Worm (Caenorhabditis elegans) whole organism, young adult: Measurements from ENCODE around the gene best-17.

Source experiments
- F33H1.4 ChIP-seq: fragments of 200-800 bp; sonication (Bioruptor generic); IDR thresholded peaks from 2 replicates; pipeline ENCODE4 v1.3.6; 2022; ENCODE audit warnings: missing genetic modification reagents, missing genetic modification characterization, missing compliant biosample characterization
- F37B4.10 ChIP-seq: fragments of 200-800 bp; sonication (Bioruptor generic); IDR thresholded peaks from 2 replicates; pipeline ENCODE4 v1.3.6; 2022; ENCODE audit warnings: missing genetic modification characterization, missing compliant biosample characterization
- F39B2.1 ChIP-seq: fragments of 200-800 bp; sonication (Bioruptor generic); IDR thresholded peaks from 2 replicates; pipeline ENCODE4 v1.3.6; 2022; ENCODE audit warnings: missing genetic modification reagents, missing genetic modification characterization, missing compliant biosample characterization
- F57A8.1 ChIP-seq: fragments of 200-800 bp; sonication (Bioruptor generic); optimal IDR thresholded peaks from 2 replicates; lab custom pipeline; 2018; ENCODE audit warnings: mild to moderate bottlenecking, missing genetic modification characterization, moderate library complexity, missing compliant biosample characterization
- K11D2.4 ChIP-seq: fragments of 200-800 bp; sonication (Bioruptor generic); IDR thresholded peaks from 2 replicates; pipeline ENCODE4 v1.3.6; 2022; ENCODE audit warnings: missing genetic modification reagents, missing genetic modification characterization, missing compliant biosample characterization
- Y53F4B.3 ChIP-seq: fragments of 200-800 bp; sonication (Bioruptor generic); IDR thresholded peaks from 2 replicates; pipeline ENCODE4 v1.3.6; 2022; ENCODE audit warnings: missing genetic modification reagents, missing genetic modification characterization, missing compliant biosample characterization
- akir-1 ChIP-seq: fragments of 200-800 bp; sonication (Bioruptor generic); optimal IDR thresholded peaks from 2 replicates; lab custom pipeline; 2018; ENCODE audit warnings: mild to moderate bottlenecking, missing genetic modification characterization, moderate library complexity, missing compliant biosample characterization
- aptf-2 ChIP-seq: fragments of 200-800 bp; sonication (Bioruptor generic); conservative IDR thresholded peaks from 2 replicates; pipeline ENCODE4 v1.3.6; 2022; ENCODE audit warnings: missing genetic modification reagents, missing genetic modification characterization, missing compliant biosample characterization
- attf-3 ChIP-seq: fragments of 200-800 bp; sonication (Bioruptor generic); conservative IDR thresholded peaks from 2 replicates; pipeline ENCODE4 v1.3.6; 2022; ENCODE audit warnings: missing genetic modification reagents, missing genetic modification characterization, missing compliant biosample characterization
- attf-5 ChIP-seq: fragments of 200-800 bp; sonication (Bioruptor generic); optimal IDR thresholded peaks from 2 replicates; lab custom pipeline; 2018; ENCODE audit warnings: mild to moderate bottlenecking, missing genetic modification characterization, missing compliant biosample characterization
- ccch-3 ChIP-seq: fragments of 200-800 bp; sonication (Bioruptor generic); optimal IDR thresholded peaks from 2 replicates; lab custom pipeline; 2018; ENCODE audit warnings: mild to moderate bottlenecking, missing genetic modification characterization, missing compliant biosample characterization
- cebp-1 ChIP-seq, 2 experiments: fragments of 200-800 bp in 1 of 2; sonication (Bioruptor generic) in 1 of 2; sonication (generic microtip) in 1 of 2; IDR thresholded peaks in 1 of 2; optimal IDR thresholded peaks in 1 of 2; 2 replicates each; pipeline versions ENCODE4 v1.3.6 to Lab custom; 2017 to 2022; ENCODE audit warnings: missing compliant biosample characterization in 2 of 2, missing genetic modification characterization in 2 of 2, mild to moderate bottlenecking in 1 of 2, missing genetic modification reagents in 1 of 2, moderate library complexity in 1 of 2
- ceh-100 ChIP-seq: fragments of 200-800 bp; sonication (Bioruptor generic); IDR thresholded peaks from 2 replicates; pipeline ENCODE4 v1.3.6; 2022; ENCODE audit warnings: missing genetic modification reagents, missing genetic modification characterization, missing compliant biosample characterization
- ceh-40 ChIP-seq: fragments of 200-800 bp; sonication (Bioruptor generic); IDR thresholded peaks from 2 replicates; pipeline ENCODE4 v1.3.6; 2022; ENCODE audit warnings: missing genetic modification characterization, missing compliant biosample characterization
- chd-7 ChIP-seq: sonication (generic microtip); optimal IDR thresholded peaks from 2 replicates; lab custom pipeline; 2016; ENCODE audit warnings: mild to moderate bottlenecking, missing genetic modification characterization, moderate library complexity, missing compliant biosample characterization
- die-1 ChIP-seq: sonication (generic microtip); optimal IDR thresholded peaks from 2 replicates; lab custom pipeline; 2016; ENCODE audit warnings: missing genotype, mild to moderate bottlenecking, missing genetic modification characterization, missing compliant biosample characterization
- dpl-1 ChIP-seq: fragments of 150-350 bp; optimal IDR thresholded peaks from 2 replicates; lab custom pipeline; 2014; ENCODE audit warnings: missing biosample characterization, missing genetic modification reagents, missing genetic modification characterization
- efl-1 ChIP-seq: fragments of 150-350 bp; optimal IDR thresholded peaks from 2 replicates; lab custom pipeline; 2014; ENCODE audit warnings: missing biosample characterization, missing genetic modification reagents, missing genetic modification characterization
- egl-18 ChIP-seq: fragments of 200-800 bp; sonication (Bioruptor generic); IDR thresholded peaks from 2 replicates; pipeline ENCODE4 v1.3.6; 2022; ENCODE audit warnings: missing genetic modification reagents, missing genetic modification characterization, missing compliant biosample characterization
- egrh-3 ChIP-seq: fragments of 200-800 bp; sonication (Bioruptor generic); IDR thresholded peaks from 2 replicates; pipeline ENCODE4 v1.3.6; 2022; ENCODE audit warnings: missing genetic modification reagents, missing genetic modification characterization, missing compliant biosample characterization
- ekl-4 ChIP-seq: fragments of 200-800 bp; sonication (Bioruptor generic); IDR thresholded peaks from 2 replicates; pipeline ENCODE4 v1.3.6; 2022; ENCODE audit warnings: missing genetic modification reagents, missing genetic modification characterization, missing compliant biosample characterization
- fkh-3 ChIP-seq: sonication (generic microtip); optimal IDR thresholded peaks from 2 replicates; lab custom pipeline; 2016; ENCODE audit warnings: mild to moderate bottlenecking, missing genetic modification characterization, missing compliant biosample characterization
- him-1 ChIP-seq: sonication (generic microtip); optimal IDR thresholded peaks from 2 replicates; lab custom pipeline; 2016; ENCODE audit warnings: missing genotype, missing genetic modification reagents, missing genetic modification characterization, missing compliant biosample characterization
- hlh-26 ChIP-seq: fragments of 200-800 bp; sonication (Bioruptor generic); conservative IDR thresholded peaks from 2 replicates; pipeline ENCODE4 v1.3.6; 2022; ENCODE audit warnings: missing genetic modification reagents, missing genetic modification characterization, missing compliant biosample characterization
- hsf-1 ChIP-seq: fragments of 200-800 bp; sonication (Bioruptor generic); IDR thresholded peaks from 2 replicates; pipeline ENCODE4 v1.3.6; 2022; ENCODE audit warnings: missing genetic modification reagents, missing genetic modification characterization, missing compliant biosample characterization
- let-526 ChIP-seq: fragments of 200-800 bp; sonication (Bioruptor generic); IDR thresholded peaks from 2 replicates; pipeline ENCODE4 v1.3.6; 2022; ENCODE audit warnings: missing genetic modification reagents, missing genetic modification characterization, missing compliant biosample characterization
- lir-1 ChIP-seq: fragments of 200-800 bp; sonication (Bioruptor generic); conservative IDR thresholded peaks from 2 replicates; pipeline ENCODE4 v1.3.6; 2022; ENCODE audit warnings: missing genetic modification reagents, missing genetic modification characterization, missing compliant biosample characterization
- madf-3 ChIP-seq: fragments of 200-800 bp; sonication (Bioruptor generic); IDR thresholded peaks from 2 replicates; pipeline ENCODE4 v1.3.6; 2022; ENCODE audit warnings: missing genetic modification reagents, missing genetic modification characterization, missing compliant biosample characterization
- madf-6 ChIP-seq: fragments of 200-800 bp; sonication (Bioruptor generic); IDR thresholded peaks from 2 replicates; pipeline ENCODE4 v1.3.6; 2022; ENCODE audit warnings: missing genetic modification reagents, missing genetic modification characterization, missing compliant biosample characterization
- madf-8 ChIP-seq: fragments of 200-800 bp; sonication (Bioruptor generic); conservative IDR thresholded peaks from 2 replicates; pipeline ENCODE4 v1.3.6; 2022; ENCODE audit warnings: missing genetic modification reagents, missing genetic modification characterization, missing compliant biosample characterization
- mcd-1 ChIP-seq: fragments of 200-800 bp; sonication (Bioruptor generic); IDR thresholded peaks from 2 replicates; pipeline ENCODE4 v1.3.6; 2022; ENCODE audit warnings: missing genetic modification reagents, missing genetic modification characterization, missing compliant biosample characterization
- nfya-1 ChIP-seq: sonication (generic microtip); optimal IDR thresholded peaks from 2 replicates; lab custom pipeline; 2017; ENCODE audit warnings: antibody characterized with exemption, missing compliant biosample characterization, missing genetic modification characterization, borderline replicate concordance; ENCODE audit not compliant: insufficient read depth
- nfya-2 ChIP-seq: fragments of 200-800 bp; sonication (Bioruptor generic); IDR thresholded peaks from 2 replicates; pipeline ENCODE4 v1.3.6; 2022; ENCODE audit warnings: missing genetic modification reagents, missing genetic modification characterization, missing compliant biosample characterization
- nfyb-1 ChIP-seq: fragments of 200-800 bp; sonication (Bioruptor generic); IDR thresholded peaks from 2 replicates; pipeline ENCODE4 v1.3.6; 2022; ENCODE audit warnings: missing genetic modification reagents, missing genetic modification characterization, missing compliant biosample characterization
- nhr-80 ChIP-seq: sonication (generic microtip); optimal IDR thresholded peaks from 2 replicates; lab custom pipeline; 2016; ENCODE audit warnings: missing genetic modification characterization, missing compliant biosample characterization
- repo-1 ChIP-seq: sonication (generic microtip); optimal IDR thresholded peaks from 2 replicates; lab custom pipeline; 2017; ENCODE audit warnings: mild to moderate bottlenecking, missing genetic modification characterization, missing compliant biosample characterization
- rpc-1 ChIP-seq, 2 experiments: fragments of 150-350 bp in 1 of 2; sonication (generic microtip) in 1 of 2; optimal IDR thresholded peaks; 2 replicates each; lab custom pipeline; 2014 to 2018; ENCODE audit warnings: missing biosample characterization in 1 of 2, missing genetic modification characterization in 1 of 2, missing genetic modification reagents in 1 of 2, missing genotype in 1 of 2
- sptf-2 ChIP-seq: fragments of 200-800 bp; sonication (Bioruptor generic); optimal IDR thresholded peaks from 2 replicates; lab custom pipeline; 2018; ENCODE audit warnings: mild to moderate bottlenecking, missing genetic modification characterization, missing compliant biosample characterization
- tbp1 ChIP-seq: fragments of 200-800 bp; sonication (Bioruptor generic); optimal IDR thresholded peaks from 2 replicates; lab custom pipeline; 2018; ENCODE audit warnings: mild to moderate bottlenecking, missing genetic modification characterization, missing compliant biosample characterization
- xnd-1 ChIP-seq: sonication (generic microtip); optimal IDR thresholded peaks from 2 replicates; lab custom pipeline; 2016; ENCODE audit warnings: missing genotype, missing genetic modification reagents, missing genetic modification characterization, missing compliant biosample characterization
- ztf-25 ChIP-seq: fragments of 200-800 bp; sonication (Bioruptor generic); IDR thresholded peaks from 2 replicates; pipeline ENCODE4 v1.3.6; 2022; ENCODE audit warnings: missing genetic modification reagents, missing genetic modification characterization, missing compliant biosample characterization

Gene best-17

ce11 chrIII:609549-609948 is at the start of gene best-17:
Gene best-17, minus strand, starts transcription at chrIII:609649.
- TF ChIP-seq F39B2.1 (no peak), F37B4.10 (GFP tag; lab: Robert Waterston, UW) (no peak), xnd-1 (tag; lab: Kevin White, UChicago) (no peak), ceh-40 (no peak), tbp1 (GFP tag; lab: Kevin White, UChicago) (no peak), ztf-25 (GFP tag; lab: Robert Waterston, UW) (no peak), fkh-3 (tag; lab: Kevin White, UChicago) (no peak), egrh-3 (no peak), madf-6 (no peak)

- TF ChIP-seq hsf-1 (GFP tag; lab: Robert Waterston, UW) (no peak), ceh-40 (no peak), dpl-1 (no peak), F57A8.1 (GFP tag; lab: Kevin White, UChicago) (no peak), let-526 (no peak), hlh-26 (no peak), ccch-3 (no peak), F33H1.4 (GFP tag; lab: Robert Waterston, UW) (no peak), repo-1 (tag; lab: Kevin White, UChicago) (no peak), rpc-1 (optimal IDR thresholded peaks at IDR 0.05; lab: Kevin White, UChicago) (no peak), rpc-1 (tag; optimal IDR thresholded peaks at IDR 0.05; lab: Kevin White, UChicago) (no peak), chd-7 (tag; lab: Kevin White, UChicago) (no peak), die-1 (tag; lab: Kevin White, UChicago) (no peak), F37B4.10 (GFP tag; lab: Robert Waterston, UW) (no peak), fkh-3 (tag; lab: Kevin White, UChicago) (no peak), madf-6 (no peak)
- TF ChIP-seq, all 124 proteins: peak for 0
Observed at ce11 chrIII:658357-658756, 48.9 kb upstream of the best-17 start, which contains the start of gene C09F5.1. Gene C09F5.1, plus strand, starts transcription at chrIII:658709.

- no peak for TF ChIP-seq ekl-4
- no peak for TF ChIP-seq ceh-100 (GFP tag; lab: Robert Waterston, UW)
Observed at ce11 chrIII:657241-657640, 47.8 kb upstream of the best-17 start.

- TF ChIP-seq nfyb-1 (GFP tag; lab: Robert Waterston, UW) (no peak), hsf-1 (GFP tag; lab: Robert Waterston, UW) (no peak), nhr-80 (tag; lab: Kevin White, UChicago) (no peak), let-526 (no peak)
Observed at ce11 chrIII:656660-657059, 47.2 kb upstream of the best-17 start.

ce11 chrIII:654365-654764 is 44.9 kb upstream of the best-17 start:
- no peak for TF ChIP-seq akir-1
- no peak for TF ChIP-seq nfya-1 (tag; lab: Kevin White, UChicago)
- peak; percentile 30; the same call in 1 of the 2 replicates for TF ChIP-seq mcd-1 (GFP tag; lab: Robert Waterston, UW)
- TF ChIP-seq him-1 (tag; lab: Kevin White, UChicago) = no peak
- no peak for TF ChIP-seq die-1 (tag; lab: Kevin White, UChicago)
- TF ChIP-seq efl-1 = peak; percentile 78
- TF ChIP-seq lir-1 = no peak
- TF ChIP-seq nfya-2 (GFP tag; lab: Robert Waterston, UW) = no peak
- TF ChIP-seq Y53F4B.3 (GFP tag; lab: Robert Waterston, UW) = no peak
- 0 out of 2 replicates have a peak, but pooled peaks have one; percentile 49 for TF ChIP-seq madf-3 (GFP tag; lab: Robert Waterston, UW)
- TF ChIP-seq aptf-2 (GFP tag; lab: Robert Waterston, UW) = 0 out of 2 replicates have a peak, but pooled peaks have one; percentile 23
- TF ChIP-seq attf-5 (GFP tag; lab: Kevin White, UChicago) = no peak
- peak; percentile 53 for TF ChIP-seq madf-8 (GFP tag; lab: Robert Waterston, UW)
- TF ChIP-seq F57A8.1 (GFP tag; lab: Kevin White, UChicago) = no peak
- peak; percentile 89 for TF ChIP-seq madf-6
- no peak for TF ChIP-seq nhr-80 (tag; lab: Kevin White, UChicago)
- TF ChIP-seq cebp-1 (GFP tag; IDR thresholded peaks at IDR 0.05; lab: Robert Waterston, UW) = 0 out of 2 replicates have a peak, but pooled peaks have one; percentile 8
- peak; percentile 81 for TF ChIP-seq cebp-1 (tag; optimal IDR thresholded peaks at IDR 0.05; lab: Kevin White, UChicago)
- no peak for TF ChIP-seq K11D2.4 (GFP tag; lab: Robert Waterston, UW)
- TF ChIP-seq attf-3 (GFP tag; lab: Robert Waterston, UW) = no peak
- TF ChIP-seq sptf-2 = no peak
- TF ChIP-seq egl-18 (GFP tag; lab: Robert Waterston, UW) = no peak
